Worm (Caenorhabditis elegans) whole organism, L4/young adult: ENCODE measurements around the gene F23D12.11.

Experiments used
- W03F9.2 ChIP-seq: fragments of 150-350 bp; optimal IDR thresholded peaks from 2 replicates; lab custom pipeline; 2014; ENCODE audit warnings: missing biosample characterization, missing genetic modification characterization
- dao-5 ChIP-seq: sonication (generic microtip); optimal IDR thresholded peaks from 2 replicates; lab custom pipeline; 2016; ENCODE audit warnings: missing genotype, missing genetic modification characterization, moderate library complexity, missing compliant biosample characterization
- him-1 ChIP-seq: sonication (generic microtip); optimal IDR thresholded peaks from 2 replicates; lab custom pipeline; 2016; ENCODE audit warnings: missing genotype, missing genetic modification reagents, missing genetic modification characterization, missing compliant biosample characterization

DNA sequence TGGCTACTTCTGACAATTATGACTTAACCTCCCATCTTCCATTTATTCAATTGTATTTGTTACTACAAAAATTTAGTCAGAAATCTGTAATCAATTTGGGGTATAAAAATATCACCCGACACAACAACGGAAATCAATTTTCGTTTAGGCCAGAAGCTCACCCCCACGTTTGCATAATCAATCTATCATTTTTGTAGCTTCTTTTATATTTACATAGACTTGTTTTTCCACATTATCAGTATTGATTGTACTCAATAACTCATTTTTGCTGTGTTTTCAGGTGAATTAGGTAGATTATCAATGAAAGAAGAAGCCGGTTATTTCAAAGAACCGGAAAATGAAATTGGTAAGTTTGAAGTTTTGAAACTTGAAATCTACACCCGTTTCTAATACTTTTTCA is 49.2 kb upstream of the F23D12.11 start, which contains the start of gene M163.5:
- TF ChIP-seq him-1: no peak
- no peak for TF ChIP-seq W03F9.2 (tag; lab: Kevin White, UChicago)
- TF ChIP-seq dao-5 (tag; lab: Kevin White, UChicago): no peak
